Worm (Caenorhabditis elegans): ENCODE measurements around the gene F07C6.3.

F07C6.3 gene

DNA sequence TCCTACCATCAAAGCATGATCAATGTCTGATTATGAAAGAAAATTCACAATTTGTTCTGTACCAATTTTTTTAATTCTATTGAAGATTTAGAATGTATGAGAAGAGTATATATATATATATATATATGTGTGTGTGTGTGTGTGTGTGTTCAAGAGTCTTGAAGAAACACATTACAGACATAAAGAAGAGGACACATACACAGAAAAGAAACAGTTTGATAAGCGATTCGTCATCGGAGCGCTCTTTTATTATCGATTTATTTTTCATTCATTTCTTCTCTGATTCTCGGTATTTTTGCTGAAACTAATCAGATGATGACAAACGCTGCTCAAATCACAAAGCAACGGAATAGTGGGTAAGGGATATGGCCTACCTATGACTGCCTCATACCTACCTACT is 4.6 kb downstream of the F07C6.3 start, which contains the start of gene pin-2:
TSS of gene pin-2 (plus strand) at position 227 of the 400 bp plus-strand sequence.
- TF ChIP-seq bed-3 (GFP tag; optimal IDR thresholded peaks at IDR 0.05) (no peak), flh-1 (GFP tag; optimal IDR thresholded peaks at IDR 0.05) (no peak), sem-2 (GFP tag; optimal IDR thresholded peaks at IDR 0.05) (no peak), ztf-11 (tag; optimal IDR thresholded peaks at IDR 0.05) (no peak), blmp-1 (tag; optimal IDR thresholded peaks at IDR 0.05) (no peak), elt-3 (tag; optimal IDR thresholded peaks at IDR 0.05) (no peak), ceh-39 (tag; optimal IDR thresholded peaks at IDR 0.05) (no peak), lin-13 (tag; optimal IDR thresholded peaks at IDR 0.05) (no peak), mab-5 (tag; optimal IDR thresholded peaks at IDR 0.05) (no peak), sptf-1 (tag; optimal IDR thresholded peaks at IDR 0.05) (no peak), drap-1 (GFP tag; optimal IDR thresholded peaks at IDR 0.05) (no peak), hlh-1 (tag; optimal IDR thresholded peaks at IDR 0.05) (no peak), nhr-2 (tag; optimal IDR thresholded peaks at IDR 0.05) (no peak)

DNA sequence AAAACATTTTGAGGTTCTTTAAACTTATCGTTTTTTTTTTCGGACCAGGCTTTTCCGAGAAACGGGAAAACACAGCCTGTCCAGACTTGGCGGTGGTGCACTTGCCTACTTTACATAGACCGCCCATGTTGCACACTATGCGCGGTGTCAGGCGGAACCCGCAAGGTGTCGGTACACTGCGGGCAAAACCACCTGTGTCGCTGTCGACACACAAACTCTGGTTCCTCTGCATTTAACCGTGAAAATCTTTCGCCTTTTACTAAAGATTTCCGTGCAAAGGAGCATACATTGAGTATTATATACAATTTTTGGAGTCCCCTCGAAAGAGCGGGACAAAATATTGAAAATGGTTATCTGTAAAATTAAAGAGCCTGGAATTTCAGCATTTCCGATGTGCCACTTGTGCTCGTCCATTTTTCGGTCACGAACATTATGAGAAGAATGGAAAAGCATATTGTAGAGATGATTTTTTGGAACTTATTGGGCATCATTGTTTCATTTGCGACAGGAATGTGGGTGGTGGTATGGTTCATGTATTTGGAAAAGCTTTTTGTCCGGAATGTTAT is 6.4 kb downstream of the F07C6.3 start:
- TF ChIP-seq mab-5 (tag; optimal IDR thresholded peaks at IDR 0.05), result no peak
- no peak for TF ChIP-seq tbx-8 (GFP tag; optimal IDR thresholded peaks at IDR 0.05)
- no peak for TF ChIP-seq nhr-28 (tag; optimal IDR thresholded peaks at IDR 0.05)
- no peak for TF ChIP-seq nhr-12 (tag; optimal IDR thresholded peaks at IDR 0.05)
- no peak for TF ChIP-seq lin-32 (GFP tag; optimal IDR thresholded peaks at IDR 0.05)
- no peak for TF ChIP-seq ces-1 (GFP tag; optimal IDR thresholded peaks at IDR 0.05)
- TF ChIP-seq bed-3 (GFP tag; optimal IDR thresholded peaks at IDR 0.05), result no peak

DNA sequence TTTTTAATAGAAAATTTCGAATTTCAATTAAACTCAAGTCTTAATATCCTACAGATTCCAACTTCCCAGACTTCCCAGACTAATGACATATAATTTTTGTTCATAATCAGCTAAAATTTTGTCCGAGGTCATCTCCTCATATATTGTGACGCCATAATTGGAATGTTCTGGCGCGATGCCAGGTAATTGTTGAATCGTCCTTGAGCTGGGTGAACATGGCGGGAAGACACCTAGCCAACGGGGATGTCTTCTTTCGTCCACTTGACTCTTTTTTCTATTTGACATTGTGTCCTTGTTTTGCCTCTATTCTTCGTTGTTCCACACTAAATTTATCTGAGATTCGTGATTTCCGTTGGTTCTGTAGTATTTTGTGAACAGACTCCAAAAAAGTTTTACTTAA is 7.8 kb downstream of the F07C6.3 start:
- TF ChIP-seq sptf-1 (tag; optimal IDR thresholded peaks at IDR 0.05) (no peak), ztf-11 (tag; optimal IDR thresholded peaks at IDR 0.05) (no peak), nhr-76 (tag; optimal IDR thresholded peaks at IDR 0.05) (no peak), ceh-39 (tag; optimal IDR thresholded peaks at IDR 0.05) (no peak), elt-3 (tag; optimal IDR thresholded peaks at IDR 0.05) (no peak), nhr-12 (tag; optimal IDR thresholded peaks at IDR 0.05) (no peak), unc-62 (GFP tag; optimal IDR thresholded peaks at IDR 0.05) (no peak), zip-8 (tag; optimal IDR thresholded peaks at IDR 0.05) (no peak), pha-4 (tag; optimal IDR thresholded peaks at IDR 0.05) (no peak), lin-13 (tag; optimal IDR thresholded peaks at IDR 0.05) (no peak), nhr-28 (tag; optimal IDR thresholded peaks at IDR 0.05) (no peak), ham-2 (GFP tag; optimal IDR thresholded peaks at IDR 0.05) (no peak), sem-2 (GFP tag; optimal IDR thresholded peaks at IDR 0.05) (no peak), elt-1 (tag; optimal IDR thresholded peaks at IDR 0.05; ENCODE audit: borderline replicate concordance, insufficient read depth) (no peak), lin-32 (GFP tag; optimal IDR thresholded peaks at IDR 0.05) (no peak), ces-1 (GFP tag; optimal IDR thresholded peaks at IDR 0.05) (no peak), unc-120 (tag; optimal IDR thresholded peaks at IDR 0.05; ENCODE audit: poor library complexity, severe bottlenecking) (no peak), mls-2 (tag; optimal IDR thresholded peaks at IDR 0.05) (no peak), ceh-83 (GFP tag; optimal IDR thresholded peaks at IDR 0.05) (no peak)

DNA sequence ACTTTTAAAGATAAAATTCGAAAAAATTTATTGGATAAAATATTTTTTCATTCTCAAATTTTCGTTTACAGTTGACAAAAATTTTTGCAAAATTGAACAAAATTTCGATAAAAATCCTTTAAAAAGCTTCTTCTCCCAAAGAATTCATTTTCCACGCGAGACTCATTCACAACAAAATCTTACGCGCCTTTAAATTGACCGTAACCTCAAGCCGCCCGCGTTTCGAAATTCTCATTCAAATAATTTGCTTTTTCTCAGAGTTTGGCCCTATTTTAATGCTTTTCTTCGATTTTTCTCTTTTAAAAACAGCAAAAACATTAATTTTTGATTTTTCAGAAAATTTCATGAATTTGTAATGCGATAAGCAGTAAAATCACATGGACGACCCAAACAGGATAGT is 16.6 kb downstream of the F07C6.3 start, which contains the start of gene F07C6.4:
TSS of gene F07C6.4 (plus strand) at position 330 of the 400 bp plus-strand sequence.
- TF ChIP-seq zip-8 (tag; optimal IDR thresholded peaks at IDR 0.05) (no peak), mab-5 (tag; optimal IDR thresholded peaks at IDR 0.05) (no peak), nhr-2 (tag; optimal IDR thresholded peaks at IDR 0.05) (no peak), ztf-11 (tag; optimal IDR thresholded peaks at IDR 0.05) (no peak), flh-1 (GFP tag; optimal IDR thresholded peaks at IDR 0.05) (no peak), bed-3 (GFP tag; optimal IDR thresholded peaks at IDR 0.05) (no peak), mls-2 (tag; optimal IDR thresholded peaks at IDR 0.05) (no peak)

DNA sequence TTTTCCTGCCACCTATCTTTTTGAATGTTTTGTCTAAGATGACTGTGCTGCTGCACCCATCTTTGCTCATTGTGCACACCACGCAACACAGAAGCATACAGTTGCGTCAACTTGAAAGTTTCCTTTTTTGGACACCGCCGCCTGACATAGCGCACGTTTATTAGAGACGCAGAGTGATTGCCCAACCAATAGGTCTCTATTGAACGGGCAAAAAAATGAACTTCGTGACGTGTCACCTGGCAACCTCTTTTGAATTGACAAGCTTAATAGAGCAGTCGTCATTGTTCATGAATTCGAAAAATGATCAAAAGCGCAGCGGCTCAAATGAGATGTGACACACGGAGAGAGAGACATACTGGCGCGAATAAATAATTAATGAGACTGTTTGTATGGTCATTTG is 22.5 kb downstream of the F07C6.3 start:
- TF ChIP-seq elt-1 (tag; optimal IDR thresholded peaks at IDR 0.05; ENCODE audit: borderline replicate concordance, insufficient read depth) (no peak), nhr-2 (tag; optimal IDR thresholded peaks at IDR 0.05) (peak; percentile 39)

DNA sequence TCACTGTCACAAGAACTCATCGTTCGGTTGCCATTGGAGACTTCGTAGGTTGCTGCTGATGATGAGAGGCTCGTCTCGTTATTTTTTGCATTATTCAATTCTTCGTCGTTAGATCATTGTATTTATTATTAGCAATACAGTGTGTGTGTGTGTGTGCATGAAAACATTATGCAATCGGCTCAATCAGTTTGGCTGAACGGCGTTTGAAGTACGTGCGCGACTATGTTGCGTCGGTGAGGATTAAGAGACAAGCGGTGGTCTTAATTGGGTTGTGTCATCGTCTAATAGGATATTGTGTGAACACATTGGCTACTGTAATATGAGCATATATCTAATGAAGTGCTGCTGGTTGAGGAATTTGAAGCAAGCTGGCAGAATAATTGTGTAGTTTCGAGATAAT is 24.8 kb downstream of the F07C6.3 start:
- TF ChIP-seq cnd-1 (tag; optimal IDR thresholded peaks at IDR 0.05) (peak; percentile 9), flh-1 (GFP tag; optimal IDR thresholded peaks at IDR 0.05) (no peak), unc-120 (tag; optimal IDR thresholded peaks at IDR 0.05; ENCODE audit: poor library complexity, severe bottlenecking) (no peak), ces-1 (GFP tag; optimal IDR thresholded peaks at IDR 0.05) (peak; percentile 45), nhr-2 (tag; optimal IDR thresholded peaks at IDR 0.05) (peak; percentile 91), zip-8 (tag; optimal IDR thresholded peaks at IDR 0.05) (peak; percentile 0), lsy-2 (tag; optimal IDR thresholded peaks at IDR 0.05) (no peak)

All from whole organism, mixed stage, embryonic.